Fruit fly (Drosophila melanogaster) whole organism: ENCODE measurements around the gene CG5273.

Source experiments
- CG8478 ChIP-seq: fragments of >200 bp; optimal IDR thresholded peaks from 2 replicates; lab custom pipeline; 2018; ENCODE audit warnings: inconsistent platforms
- Dll ChIP-seq: fragments of >200 bp; optimal IDR thresholded peaks from 2 replicates; lab custom pipeline; 2017
- EcR ChIP-seq, 2 experiments: fragments of >200 bp; optimal IDR thresholded peaks; 2 replicates each; lab custom pipeline; 2017; ENCODE audit warnings: missing biosample characterization in 2 of 2, missing genetic modification characterization in 2 of 2, missing genetic modification reagents in 2 of 2
- pan ChIP-seq: fragments of >200 bp; optimal IDR thresholded peaks from 2 replicates; lab custom pipeline; 2017
- psq ChIP-seq: fragments of >200 bp; optimal IDR thresholded peaks from 2 replicates; lab custom pipeline; 2017
- usp ChIP-seq: fragments of >200 bp; optimal IDR thresholded peaks from 2 replicates; lab custom pipeline; 2017; ENCODE audit warnings: missing biosample characterization, missing genetic modification characterization, mixed read lengths

Gene CG5273

DNA sequence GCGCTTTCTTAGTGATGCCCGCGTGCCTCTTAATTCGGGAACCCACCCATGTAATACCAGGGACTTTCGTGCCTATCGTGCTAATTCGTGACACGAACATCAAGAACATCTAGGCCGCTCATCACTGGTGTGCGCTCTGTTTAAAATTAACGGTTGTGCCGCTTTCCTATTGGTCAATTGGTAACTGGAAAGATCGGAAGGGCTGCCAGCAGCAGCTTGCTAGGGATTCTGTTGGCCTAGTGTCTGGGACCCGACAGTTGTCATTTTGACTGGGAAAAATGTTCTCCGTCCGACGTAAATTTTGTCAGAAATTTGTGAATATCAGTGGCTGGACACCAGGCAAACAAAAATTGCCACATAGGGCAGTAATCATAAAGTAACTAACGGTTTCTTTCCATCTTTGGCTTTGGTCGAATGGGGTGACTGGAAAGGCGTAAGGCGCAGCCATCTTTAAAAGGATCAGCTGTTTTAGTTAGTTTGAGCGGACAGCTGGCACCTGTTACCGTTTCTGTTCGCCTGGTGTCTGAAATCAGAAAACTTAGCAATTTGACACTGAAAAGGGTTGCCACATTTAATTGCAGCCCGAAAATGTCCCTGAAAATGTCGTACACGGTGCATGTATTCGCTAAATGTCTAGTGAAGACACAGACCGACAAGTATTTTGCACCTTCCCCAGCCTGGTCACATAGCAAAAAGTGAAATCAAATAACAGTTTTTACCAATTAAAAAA, at the start of gene CG5273:
Gene CG5273 (plus strand): TSS at position 703 of the 730 bp plus-strand sequence.
- TF ChIP-seq usp (GFP tag; lab: Kevin White, UChicago) (no peak), EcR (GFP tag; optimal IDR thresholded peaks at IDR 0.05; lab: Kevin White, UChicago) (no peak), pan (no peak), psq (lab: Kevin White, UChicago) (no peak)

- TF ChIP-seq EcR (GFP tag; optimal IDR thresholded peaks at IDR 0.05; lab: Kevin White, UChicago), result no peak
Measured at dm6 chrX:710914-711313, 48.5 kb upstream of the CG5273 start.

dm6 chrX:711852-712251, 47.5 kb upstream of the CG5273 start:
- TF ChIP-seq usp (GFP tag; lab: Kevin White, UChicago) (no peak), pan (peak; percentile 77)

DNA sequence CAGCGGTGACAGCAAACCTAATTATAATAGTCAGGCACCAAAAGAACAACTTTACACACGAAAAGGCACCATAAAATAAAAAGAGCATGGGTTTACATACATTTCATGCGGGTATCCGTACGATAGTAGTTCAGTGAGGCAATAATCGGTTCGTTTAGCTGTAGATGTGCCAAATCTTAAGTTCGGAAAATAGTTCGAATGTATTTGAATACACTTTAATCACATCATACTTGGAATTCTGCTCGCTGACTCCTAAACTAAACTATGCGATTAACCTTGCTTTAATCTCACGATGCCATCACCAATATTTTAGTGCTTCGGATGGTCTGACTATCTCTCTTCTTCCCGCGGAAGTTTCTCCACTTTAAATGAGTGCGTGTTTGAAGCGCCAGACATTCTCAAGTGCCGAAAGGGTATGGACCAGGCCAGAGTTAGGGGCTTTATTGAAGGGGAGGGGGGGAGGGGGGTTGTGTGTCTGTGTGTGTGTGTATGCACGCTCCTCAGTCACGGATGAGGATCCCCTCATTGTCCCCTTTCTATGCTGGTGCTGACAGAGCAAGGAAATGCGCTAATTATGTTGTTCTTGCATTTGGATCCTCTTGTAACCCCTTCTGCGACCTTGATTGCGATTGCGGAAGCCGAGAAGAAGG, 46.0 kb upstream of the CG5273 start:
- no peak for TF ChIP-seq usp (GFP tag; lab: Kevin White, UChicago)
- TF ChIP-seq Dll, result no peak
- TF ChIP-seq CG8478, result no peak
- no peak for TF ChIP-seq psq (lab: Kevin White, UChicago)
- TF ChIP-seq pan, result no peak

dm6 chrX:715383-715782, 44.0 kb upstream of the CG5273 start:
- no peak for TF ChIP-seq psq (lab: Kevin White, UChicago)
- no peak for TF ChIP-seq usp (GFP tag; lab: Kevin White, UChicago)
- TF ChIP-seq CG8478, result no peak
- TF ChIP-seq pan, result no peak
- no peak for TF ChIP-seq EcR (GFP tag; optimal IDR thresholded peaks at IDR 0.05; lab: Kevin White, UChicago)

- TF ChIP-seq usp (GFP tag; lab: Kevin White, UChicago) (no peak), psq (lab: Kevin White, UChicago) (no peak), pan (no peak), EcR (GFP tag; optimal IDR thresholded peaks at IDR 0.05; lab: Kevin White, UChicago) (no peak), Dll (no peak), CG8478 (no peak)
Measured at dm6 chrX:717893-718292, 41.5 kb upstream of the CG5273 start.

DNA sequence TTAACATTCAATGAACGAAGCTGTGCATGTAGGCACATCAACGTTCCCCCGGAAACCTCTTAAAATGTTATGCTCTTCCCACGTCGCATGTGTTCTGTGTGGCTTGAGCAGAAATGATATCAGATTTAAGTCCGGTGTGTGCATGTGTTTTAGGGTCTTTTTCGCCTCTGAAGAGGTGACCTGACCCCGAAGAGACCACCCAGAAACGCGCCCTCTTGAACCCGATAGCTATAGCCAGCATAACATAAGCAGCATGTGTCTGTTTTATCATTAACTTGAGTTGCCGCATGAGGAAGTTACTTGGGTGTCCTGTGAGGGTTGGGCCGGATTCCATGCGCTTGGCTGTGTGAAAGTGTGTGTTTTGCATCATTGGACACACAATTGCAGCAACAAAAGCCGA, 40.4 kb upstream of the CG5273 start:
- TF ChIP-seq pan (no peak), CG8478 (no peak), Dll (no peak), EcR (GFP tag; optimal IDR thresholded peaks at IDR 0.05; lab: Kevin White, UChicago) (no peak), usp (GFP tag; lab: Kevin White, UChicago) (no peak)

DNA sequence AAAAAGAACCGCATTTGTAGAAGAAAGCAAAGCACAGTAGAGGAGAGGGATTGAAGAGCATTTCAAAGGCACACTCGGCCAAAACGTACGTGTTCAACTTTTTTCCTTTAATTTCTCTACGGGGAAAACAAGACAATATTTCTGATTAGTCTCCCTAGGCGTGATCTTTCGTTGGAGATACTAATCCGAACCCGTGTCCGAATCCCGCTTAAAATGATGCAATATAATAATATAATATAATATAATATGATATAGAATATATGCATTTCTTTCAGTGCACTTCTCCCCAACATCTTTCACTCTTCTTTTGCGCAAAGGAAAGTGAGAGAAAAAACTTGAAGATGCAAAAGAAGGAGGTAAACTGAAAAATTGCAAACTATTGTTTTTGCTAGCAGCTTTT, 34.9 kb upstream of the CG5273 start:
- TF ChIP-seq psq (lab: Kevin White, UChicago) (no peak), Dll (no peak), CG8478 (no peak), usp (GFP tag; lab: Kevin White, UChicago) (no peak), EcR (GFP tag; optimal IDR thresholded peaks at IDR 0.05; lab: Kevin White, UChicago) (no peak), pan (no peak)

DNA sequence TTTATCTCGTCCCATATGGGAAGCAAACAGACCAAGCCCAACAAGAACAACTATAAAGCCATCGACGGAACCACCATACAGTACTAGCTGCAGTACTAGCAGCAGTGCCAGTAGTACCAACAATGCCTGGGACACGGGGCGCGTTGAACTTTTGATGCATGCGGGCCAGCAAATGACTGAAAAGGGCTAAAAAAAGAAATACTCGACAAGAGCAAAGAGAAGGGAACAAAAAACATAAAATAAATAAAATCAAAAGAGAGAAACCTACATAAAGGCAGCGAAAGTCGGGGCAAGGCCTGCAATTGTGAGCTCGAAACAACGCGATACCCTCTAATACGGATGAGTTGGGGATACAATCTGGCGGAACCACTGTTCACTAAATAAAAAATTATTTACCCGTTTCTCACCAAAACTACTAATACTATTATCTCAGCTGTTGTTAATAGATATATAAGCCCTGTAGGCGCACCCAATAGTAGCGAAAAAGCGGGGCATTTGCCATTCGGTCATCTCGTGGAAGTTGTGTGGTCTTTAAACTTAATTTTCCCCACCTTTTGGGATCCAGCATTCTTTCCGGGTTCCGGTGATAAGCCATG, 19.7 kb upstream of the CG5273 start:
- TF ChIP-seq Dll, result no peak
- no peak for TF ChIP-seq EcR (GFP tag; optimal IDR thresholded peaks at IDR 0.05; lab: Kevin White, UChicago)
- peak; percentile 55 for TF ChIP-seq pan
- TF ChIP-seq CG8478, result no peak
- no peak for TF ChIP-seq psq (lab: Kevin White, UChicago)

DNA sequence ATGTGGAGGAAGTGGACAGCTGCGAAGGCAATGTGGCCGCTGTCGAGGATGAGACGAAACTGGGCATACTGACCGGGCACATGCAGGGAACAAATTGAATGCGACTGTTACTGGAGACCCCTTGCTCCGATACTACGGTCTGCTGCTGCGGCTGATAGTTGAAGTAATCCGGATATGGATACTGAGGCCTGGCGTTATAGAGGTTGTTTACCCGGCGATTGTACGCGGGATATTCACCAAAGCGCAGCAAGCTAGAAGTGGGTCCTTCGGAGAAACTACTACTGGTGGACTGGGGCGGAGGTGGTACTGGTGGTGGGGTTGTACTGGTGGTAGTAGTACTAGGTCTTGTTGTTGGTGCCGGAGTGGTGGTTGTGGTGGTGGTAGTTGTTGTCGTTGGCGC, 9.3 kb upstream of the CG5273 start, which contains the start of gene CG5254:
Gene CG5254 (plus strand): TSS at position 301 of the 400 bp plus-strand sequence.
- no peak for TF ChIP-seq Dll
- TF ChIP-seq EcR (GFP tag; optimal IDR thresholded peaks at IDR 0.05; lab: Kevin White, UChicago), result no peak
- TF ChIP-seq usp (GFP tag; lab: Kevin White, UChicago), result no peak
- TF ChIP-seq psq (lab: Kevin White, UChicago), result no peak
- TF ChIP-seq pan, result no peak
- no peak for TF ChIP-seq CG8478

DNA sequence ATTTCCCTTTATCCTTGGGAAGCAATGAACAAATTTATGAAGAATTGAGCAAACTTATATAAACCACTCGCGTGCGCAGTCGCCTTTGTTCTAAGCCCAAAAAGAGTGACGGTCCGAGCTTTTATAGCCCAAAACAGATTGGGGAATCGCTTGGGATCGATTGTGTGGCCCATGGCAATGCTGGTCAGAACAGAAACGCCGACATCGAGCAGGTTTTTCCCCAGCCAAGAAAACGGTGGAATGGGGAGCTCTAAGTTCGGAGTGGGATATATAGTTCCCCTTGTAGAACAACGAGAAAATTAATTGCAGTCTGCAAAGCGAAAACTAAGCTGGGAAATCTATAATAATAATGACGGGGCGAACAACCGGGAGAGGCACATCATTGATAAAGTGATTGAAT, 8.2 kb upstream of the CG5273 start, which contains the start of gene CG13362:
Gene CG13362 (minus strand): TSS at position 101 of the 400 bp plus-strand sequence.
- no peak for TF ChIP-seq CG8478
- TF ChIP-seq psq (lab: Kevin White, UChicago), result no peak
- no peak for TF ChIP-seq usp (GFP tag; lab: Kevin White, UChicago)
- TF ChIP-seq pan, result no peak
- TF ChIP-seq Dll, result no peak
- TF ChIP-seq EcR (GFP tag; optimal IDR thresholded peaks at IDR 0.05; lab: Kevin White, UChicago), result no peak

DNA sequence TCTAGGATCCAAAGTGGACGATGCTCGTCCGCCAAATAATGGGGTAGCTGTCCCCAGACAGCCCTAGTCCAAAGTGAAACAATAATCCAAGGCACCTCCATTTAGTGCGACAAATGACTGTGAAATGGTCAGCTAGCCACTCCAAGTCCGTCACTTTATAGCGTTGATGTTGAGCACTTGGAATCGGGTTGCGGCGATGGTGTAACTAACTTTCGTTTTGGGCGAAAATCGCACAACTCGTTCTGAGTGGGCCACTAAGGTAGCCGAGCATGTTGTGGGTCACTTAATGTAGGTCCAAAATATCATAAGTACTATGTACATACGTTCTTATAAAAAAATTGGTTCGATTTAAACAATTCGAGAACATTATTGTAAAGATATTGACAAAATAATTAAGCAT, 5.8 kb upstream of the CG5273 start, which contains the start of gene CG13361:
Gene CG13361 (minus strand): TSS at position 101 of the 400 bp plus-strand sequence.
- TF ChIP-seq usp (GFP tag; lab: Kevin White, UChicago), result no peak
- no peak for TF ChIP-seq CG8478
- no peak for TF ChIP-seq psq (lab: Kevin White, UChicago)
- no peak for TF ChIP-seq pan
- TF ChIP-seq EcR (GFP tag; optimal IDR thresholded peaks at IDR 0.05; lab: Kevin White, UChicago), result no peak
- no peak for TF ChIP-seq Dll
